Fruit fly (Drosophila melanogaster) whole organism, embryonic: ENCODE measurements around the gene CG15153.

Experiments used
- B-H1 ChIP-seq: fragments of 200-800 bp; sonication (Bioruptor generic); IDR thresholded peaks from 3 replicates; pipeline ENCODE4 v1.3.6; 2022; ENCODE audit warnings: missing biosample characterization, missing genetic modification characterization
- CG10543 ChIP-seq: fragments of 200-800 bp; sonication (Bioruptor generic); optimal IDR thresholded peaks from 3 replicates; lab custom pipeline; 2017; ENCODE audit warnings: missing biosample characterization, mild to moderate bottlenecking, missing genetic modification characterization, moderate library complexity
- CG10565 ChIP-seq: fragments of 200-800 bp; sonication (Bioruptor generic); optimal IDR thresholded peaks from 3 replicates; lab custom pipeline; 2016; ENCODE audit warnings: missing biosample characterization, mild to moderate bottlenecking, missing genetic modification characterization
- CG12155 ChIP-seq: fragments of 200-800 bp; sonication (Bioruptor generic); optimal IDR thresholded peaks from 3 replicates; lab custom pipeline; 2016; ENCODE audit warnings: missing biosample characterization, missing genetic modification characterization
- CG12769 ChIP-seq: fragments of 200-800 bp; sonication (Bioruptor generic); optimal IDR thresholded peaks from 2 replicates; lab custom pipeline; 2019; ENCODE audit warnings: missing biosample characterization, mild to moderate bottlenecking, missing genetic modification characterization, moderate library complexity
- CG13296 ChIP-seq: fragments of 200-800 bp; sonication (Bioruptor generic); optimal IDR thresholded peaks from 3 replicates; lab custom pipeline; 2018; ENCODE audit warnings: missing biosample characterization, mild to moderate bottlenecking, missing genetic modification characterization
- CG14050 ChIP-seq: fragments of 200-800 bp; sonication (Bioruptor generic); IDR thresholded peaks from 3 replicates; pipeline ENCODE4 v1.3.6; 2022; ENCODE audit warnings: missing biosample characterization, missing genetic modification characterization
- CG14965 ChIP-seq: fragments of 200-800 bp; sonication (Bioruptor generic); optimal IDR thresholded peaks from 2 replicates; lab custom pipeline; 2016; ENCODE audit warnings: missing biosample characterization, missing genetic modification characterization, borderline replicate concordance
- CG17186 ChIP-seq: fragments of 200-800 bp; sonication (Bioruptor generic); optimal IDR thresholded peaks from 3 replicates; lab custom pipeline; 2017; ENCODE audit warnings: missing biosample characterization, missing genetic modification reagents, missing genetic modification characterization
- CG2116 ChIP-seq: fragments of 200-800 bp; sonication (Bioruptor generic); optimal IDR thresholded peaks from 3 replicates; lab custom pipeline; 2018; ENCODE audit warnings: missing biosample characterization, mild to moderate bottlenecking, missing genetic modification characterization
- CG33557 ChIP-seq: fragments of 200-800 bp; sonication (Bioruptor generic); optimal IDR thresholded peaks from 2 replicates; lab custom pipeline; 2019; ENCODE audit warnings: missing biosample characterization, mild to moderate bottlenecking, missing genetic modification characterization, moderate library complexity
- CG3847 ChIP-seq: fragments of 200-800 bp; sonication (Bioruptor generic); IDR thresholded peaks from 2 replicates; pipeline ENCODE4 v1.3.6; 2022; ENCODE audit warnings: missing biosample characterization, missing genetic modification characterization
- CG6683 ChIP-seq: fragments of 200-800 bp; sonication (Bioruptor generic); optimal IDR thresholded peaks from 2 replicates; lab custom pipeline; 2017; ENCODE audit warnings: missing biosample characterization, mild to moderate bottlenecking, missing genetic modification characterization, missing genetic modification reagents
- CG6791 ChIP-seq: fragments of 200-800 bp; sonication (Bioruptor generic); IDR thresholded peaks from 3 replicates; pipeline ENCODE4 v1.3.6; 2022; ENCODE audit warnings: missing biosample characterization, missing genetic modification characterization; ENCODE audit not compliant: partially characterized antibody
- CG8944 ChIP-seq: fragments of 200-800 bp; sonication (Bioruptor generic); optimal IDR thresholded peaks from 3 replicates; lab custom pipeline; 2016; ENCODE audit warnings: missing biosample characterization, missing genetic modification characterization
- CG9215 ChIP-seq: fragments of 200-800 bp; sonication (Bioruptor generic); IDR thresholded peaks from 2 replicates; pipeline ENCODE4 v1.3.6; 2022; ENCODE audit warnings: missing biosample characterization, missing genetic modification characterization
- CG9797 ChIP-seq: fragments of 200-800 bp; sonication (Bioruptor generic); optimal IDR thresholded peaks from 3 replicates; lab custom pipeline; 2018; ENCODE audit warnings: missing biosample characterization, mild to moderate bottlenecking, missing genetic modification characterization
- CTCF ChIP-seq: fragments of 200-800 bp; sonication (Bioruptor generic); optimal IDR thresholded peaks from 2 replicates; lab custom pipeline; 2017; ENCODE audit warnings: missing biosample characterization, mild to moderate bottlenecking, missing genetic modification characterization, moderate library complexity
- D ChIP-seq, 2 experiments: fragments of 200-800 bp in 1 of 2; fragments of >200 bp in 1 of 2; sonication (Bioruptor generic) in 1 of 2; optimal IDR thresholded peaks; 2 replicates in 1 of 2; 3 replicates in 1 of 2; lab custom pipeline; 2017; ENCODE audit warnings: mild to moderate bottlenecking in 1 of 2, missing biosample characterization in 1 of 2, missing genetic modification characterization in 1 of 2, missing genetic modification reagents in 1 of 2
- E2f1 ChIP-seq: fragments of 200-800 bp; sonication (Bioruptor generic); IDR thresholded peaks from 2 replicates; pipeline ENCODE4 v1.3.6; 2022; ENCODE audit warnings: missing biosample characterization, missing genetic modification characterization
- Fer1 ChIP-seq: fragments of 200-800 bp; sonication (Bioruptor generic); optimal IDR thresholded peaks from 2 replicates; lab custom pipeline; 2017; ENCODE audit warnings: missing biosample characterization, mild to moderate bottlenecking, missing genetic modification characterization
- H2.0 ChIP-seq: fragments of 200-800 bp; sonication (Bioruptor generic); IDR thresholded peaks from 2 replicates; pipeline ENCODE4 v1.3.6; 2022; ENCODE audit warnings: missing biosample characterization, missing genetic modification characterization
- HLH3B ChIP-seq: fragments of 200-800 bp; sonication (Bioruptor generic); IDR thresholded peaks from 2 replicates; pipeline ENCODE4 v1.3.6; 2022; ENCODE audit warnings: missing biosample characterization, missing genetic modification characterization
- HLH4C ChIP-seq: fragments of 200-800 bp; sonication (Bioruptor generic); IDR thresholded peaks from 3 replicates; pipeline ENCODE4 v1.3.6; 2022; ENCODE audit warnings: missing biosample characterization, missing genetic modification characterization; ENCODE audit not compliant: partially characterized antibody
- HLHmδ ChIP-seq: fragments of 200-800 bp; sonication (Bioruptor generic); optimal IDR thresholded peaks from 2 replicates; lab custom pipeline; 2018; ENCODE audit warnings: missing biosample characterization, mild to moderate bottlenecking, missing genetic modification characterization, moderate library complexity
- Hr51 ChIP-seq, 2 experiments: fragments of 200-800 bp; sonication (Bioruptor generic); optimal IDR thresholded peaks; 2 replicates in 1 of 2; 3 replicates in 1 of 2; lab custom pipeline; 2016 to 2018; ENCODE audit warnings: missing biosample characterization in 2 of 2, missing genetic modification characterization in 2 of 2, mild to moderate bottlenecking in 1 of 2, moderate library complexity in 1 of 2
- Hr78 ChIP-seq, 2 experiments: fragments of 200-800 bp in 1 of 2; fragments of >200 bp in 1 of 2; sonication (Bioruptor generic) in 1 of 2; optimal IDR thresholded peaks; 2 replicates each; lab custom pipeline; 2017 to 2019; ENCODE audit warnings: missing biosample characterization in 2 of 2, missing genetic modification characterization in 2 of 2, mild to moderate bottlenecking in 1 of 2, moderate library complexity in 1 of 2
- Jarid2 ChIP-seq: fragments of 200-800 bp; sonication (Bioruptor generic); optimal IDR thresholded peaks from 3 replicates; lab custom pipeline; 2017; ENCODE audit warnings: mild to moderate bottlenecking, missing biosample characterization, missing genetic modification reagents, missing genetic modification characterization
- Lim3 ChIP-seq: fragments of 200-800 bp; sonication (Bioruptor generic); IDR thresholded peaks from 2 replicates; pipeline ENCODE4 v1.3.6; 2022; ENCODE audit warnings: missing biosample characterization, missing genetic modification characterization
- Max ChIP-seq: fragments of 200-800 bp; sonication (Bioruptor generic); optimal IDR thresholded peaks from 2 replicates; lab custom pipeline; 2016; ENCODE audit warnings: missing biosample characterization, mild to moderate bottlenecking, missing genetic modification characterization
- Optix ChIP-seq: fragments of 200-800 bp; sonication (Bioruptor generic); IDR thresholded peaks from 3 replicates; pipeline ENCODE4 v1.3.6; 2022; ENCODE audit warnings: missing biosample characterization, missing genetic modification characterization
- Sox100B ChIP-seq: fragments of 200-800 bp; sonication (Bioruptor generic); optimal IDR thresholded peaks from 3 replicates; lab custom pipeline; 2018; ENCODE audit warnings: missing biosample characterization, mild to moderate bottlenecking, missing genetic modification characterization
- bcd ChIP-seq: fragments of 200-800 bp; sonication (Bioruptor generic); optimal IDR thresholded peaks from 2 replicates; lab custom pipeline; 2017; ENCODE audit warnings: missing biosample characterization, mild to moderate bottlenecking, missing genetic modification characterization
- bowl ChIP-seq: fragments of 200-800 bp; sonication (Bioruptor generic); IDR thresholded peaks from 2 replicates; pipeline ENCODE4 v1.3.6; 2022; ENCODE audit warnings: missing biosample characterization, missing genetic modification characterization
- br ChIP-seq: fragments of >200 bp; optimal IDR thresholded peaks from 2 replicates; lab custom pipeline; 2017
- cad ChIP-seq: fragments of >200 bp; optimal IDR thresholded peaks from 2 replicates; lab custom pipeline; 2017; ENCODE audit warnings: missing biosample characterization, missing genetic modification characterization
- chm ChIP-seq: fragments of 200-800 bp; sonication (Bioruptor generic); IDR thresholded peaks from 2 replicates; pipeline ENCODE4 v1.3.6; 2022; ENCODE audit warnings: missing biosample characterization, missing genetic modification characterization
- cwo ChIP-seq: fragments of 200-800 bp; sonication (Bioruptor generic); optimal IDR thresholded peaks from 3 replicates; lab custom pipeline; 2017; ENCODE audit warnings: missing biosample characterization, missing genetic modification characterization, mild to moderate bottlenecking, moderate library complexity, missing genetic modification reagents
- dmrt99B ChIP-seq: fragments of 200-800 bp; sonication (Bioruptor generic); optimal IDR thresholded peaks from 2 replicates; lab custom pipeline; 2018; ENCODE audit warnings: missing biosample characterization, mild to moderate bottlenecking, missing genetic modification characterization, moderate library complexity
- emc ChIP-seq: fragments of 200-800 bp; sonication (Bioruptor generic); optimal IDR thresholded peaks from 2 replicates; lab custom pipeline; 2016; ENCODE audit warnings: missing biosample characterization, missing genetic modification characterization
- eve ChIP-seq, 2 experiments: fragments of >200 bp; optimal IDR thresholded peaks; 2 replicates each; lab custom pipeline; 2017; ENCODE audit warnings: missing biosample characterization in 2 of 2, missing genetic modification characterization in 2 of 2
- hb ChIP-seq: fragments of 200-800 bp; sonication (Bioruptor generic); IDR thresholded peaks from 3 replicates; pipeline ENCODE4 v1.3.6; 2022; ENCODE audit warnings: missing biosample characterization, missing genetic modification characterization; ENCODE audit not compliant: partially characterized antibody
- maf-S ChIP-seq: fragments of 200-800 bp; sonication (Bioruptor generic); optimal IDR thresholded peaks from 2 replicates; lab custom pipeline; 2016; ENCODE audit warnings: missing biosample characterization, missing genetic modification characterization
- peb ChIP-seq: fragments of 200-800 bp; sonication (Bioruptor generic); IDR thresholded peaks from 2 replicates; pipeline ENCODE4 v1.3.6; 2022; ENCODE audit warnings: missing biosample characterization, missing genetic modification characterization
- tgo ChIP-seq: fragments of 200-800 bp; sonication (Bioruptor generic); IDR thresholded peaks from 3 replicates; pipeline ENCODE4 v1.3.6; 2022; ENCODE audit warnings: missing biosample characterization, missing genetic modification characterization
- tio ChIP-seq: fragments of 200-800 bp; sonication (Bioruptor generic); optimal IDR thresholded peaks from 2 replicates; lab custom pipeline; 2017; ENCODE audit warnings: missing biosample characterization, missing genetic modification characterization, inconsistent platforms
- trem ChIP-seq: fragments of 200-800 bp; optimal IDR thresholded peaks from 3 replicates; lab custom pipeline; 2019; ENCODE audit warnings: missing biosample characterization, mild to moderate bottlenecking, missing genetic modification characterization, moderate library complexity
- usp ChIP-seq: fragments of >200 bp; optimal IDR thresholded peaks from 2 replicates; lab custom pipeline; 2017; ENCODE audit warnings: missing biosample characterization, missing genetic modification characterization
- zen2 ChIP-seq: fragments of 200-800 bp; sonication (Bioruptor generic); IDR thresholded peaks from 3 replicates; pipeline ENCODE4 v1.3.6; 2022; ENCODE audit warnings: missing biosample characterization, missing genetic modification characterization; ENCODE audit not compliant: partially characterized antibody

The CG15153 gene

DNA sequence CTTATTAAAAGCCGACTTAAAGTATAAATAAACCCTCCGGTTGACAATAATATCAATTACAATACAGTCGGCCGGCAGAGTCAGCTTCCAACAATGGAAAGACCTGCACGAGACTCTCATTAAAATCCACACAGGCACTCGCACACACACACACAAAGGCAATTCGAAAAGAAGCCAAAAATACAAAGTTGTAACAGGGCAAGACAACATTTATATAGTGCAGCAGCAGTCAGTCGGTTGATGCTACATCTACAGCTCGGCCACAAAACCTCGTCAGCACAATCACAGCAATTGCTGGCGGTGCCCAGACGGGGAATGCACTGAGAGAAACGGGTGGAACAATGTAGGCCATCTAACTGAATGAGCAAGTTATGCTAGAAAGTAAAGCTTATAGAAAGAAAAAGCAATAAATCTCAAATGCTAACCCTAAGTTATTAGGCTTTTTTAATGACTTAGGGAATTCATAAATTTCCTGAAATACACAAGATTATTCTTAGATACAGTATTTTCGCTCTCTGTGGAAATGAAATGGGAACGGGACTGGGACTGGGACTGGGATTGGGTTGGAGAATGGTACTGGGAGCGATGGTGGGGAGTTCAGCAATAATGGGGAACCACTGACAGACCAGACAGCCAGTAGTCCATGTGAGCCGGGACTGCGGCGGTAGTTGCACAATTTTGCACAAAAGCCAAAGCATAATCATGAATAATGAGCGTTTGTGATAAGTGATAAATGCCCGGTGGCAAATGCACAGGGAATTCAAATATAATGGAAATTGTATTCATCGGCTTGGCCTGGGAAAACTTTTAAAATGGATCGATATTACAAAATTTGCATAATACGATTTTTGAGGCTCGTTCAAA, 29.5 kb upstream of the CG15153 start (continued):
- TF ChIP-seq CG9797 = no peak
- TF ChIP-seq HLH3B (GFP tag; lab: Robert Waterston, UW) = peak; percentile 50; the same call in 1 of the 2 replicates
- TF ChIP-seq Max (GFP tag; lab: Kevin White, UChicago) = peak; percentile 32
- no peak for TF ChIP-seq CG13296
- no peak for TF ChIP-seq CG33557 (GFP tag; lab: Kevin White, UChicago)
- no peak for TF ChIP-seq usp (GFP tag; lab: Kevin White, UChicago)
- no peak for TF ChIP-seq CG17186 (GFP tag; lab: Kevin White, UChicago)
- peak; percentile 1 for TF ChIP-seq trem
- TF ChIP-seq CG9215 (GFP tag; lab: Robert Waterston, UW) = peak; percentile 52
- peak; percentile 56 for TF ChIP-seq cwo
- TF ChIP-seq hb (GFP tag; lab: Robert Waterston, UW) = no peak
- peak; percentile 44 for TF ChIP-seq Fer1
- TF ChIP-seq Sox100B (GFP tag; lab: Kevin White, UChicago) = peak; percentile 4
- TF ChIP-seq B-H1 (GFP tag; lab: Robert Waterston, UW) = no peak
- peak; percentile 65 for TF ChIP-seq CG12769 (tag; lab: Kevin White, UChicago)
- no peak for TF ChIP-seq CG6791 (GFP tag; lab: Robert Waterston, UW)
- no peak for TF ChIP-seq HLHmδ (GFP tag; lab: Kevin White, UChicago)
- no peak for TF ChIP-seq CG10543 (GFP tag; lab: Kevin White, UChicago)
- TF ChIP-seq Hr78 (GFP tag; optimal IDR thresholded peaks at IDR 0.05; lab: Kevin White, UChicago) = no peak
- no peak for TF ChIP-seq maf-S (GFP tag; lab: Kevin White, UChicago)
- peak; percentile 33 for TF ChIP-seq CG8944 (GFP tag; lab: Kevin White, UChicago)
- TF ChIP-seq bcd (GFP tag; lab: Kevin White, UChicago) = peak; percentile 45
- peak in 1 of 2 experiments; percentile 42 for TF ChIP-seq Hr51 (GFP tag; optimal IDR thresholded peaks at IDR 0.05; lab: Kevin White, UChicago)
- TF ChIP-seq D (optimal IDR thresholded peaks at IDR 0.05; lab: Kevin White, UChicago) = no peak
- TF ChIP-seq D (GFP tag; optimal IDR thresholded peaks at IDR 0.05; lab: Kevin White, UChicago) = peak; percentile 30
- TF ChIP-seq bowl (GFP tag; lab: Robert Waterston, UW) = no peak
- TF ChIP-seq CG10565 (GFP tag; lab: Kevin White, UChicago) = no peak
- TF ChIP-seq eve (GFP tag; optimal IDR thresholded peaks at IDR 0.05; lab: Kevin White, UChicago) = no peak
- no peak for TF ChIP-seq emc
- no peak for TF ChIP-seq chm (GFP tag; lab: Robert Waterston, UW)
- peak; percentile 12 for TF ChIP-seq CG12155
- TF ChIP-seq H2.0 (GFP tag; lab: Robert Waterston, UW) = peak; percentile 46
- no peak for TF ChIP-seq zen2 (GFP tag; lab: Robert Waterston, UW)
- TF ChIP-seq Jarid2 (GFP tag; lab: Kevin White, UChicago) = no peak
- TF ChIP-seq Lim3 = no peak
- no peak for TF ChIP-seq HLH4C
- no peak for TF ChIP-seq Optix (GFP tag; lab: Robert Waterston, UW)
- TF ChIP-seq dmrt99B = peak; percentile 70
- TF ChIP-seq peb (GFP tag; lab: Robert Waterston, UW) = no peak
- no peak for TF ChIP-seq CTCF
- TF ChIP-seq tgo = peak; percentile 39; the same call in 2 of the 3 replicates
- TF ChIP-seq br = no peak
- no peak for TF ChIP-seq CG6683 (GFP tag; lab: Kevin White, UChicago)
- TF ChIP-seq tio = peak; percentile 15
- TF ChIP-seq E2f1 (GFP tag; lab: Robert Waterston, UW) = no peak
- TF ChIP-seq CG3847 (GFP tag; lab: Robert Waterston, UW) = 0 out of 2 replicates have a peak, but pooled peaks have one; percentile 38
- TF ChIP-seq CG14965 (GFP tag; lab: Kevin White, UChicago) = no peak
- no peak for TF ChIP-seq CG14050
- no peak for TF ChIP-seq CG2116
- no peak for TF ChIP-seq cad
